Worm (Caenorhabditis elegans) whole organism, late embryonic: Measurements from ENCODE around the gene F57B1.1.

Experiments
- T23F11.4 ChIP-seq: fragments of 200-800 bp; sonication (Bioruptor generic); optimal IDR thresholded peaks from 2 replicates; lab custom pipeline; 2018; ENCODE audit warnings: mild to moderate bottlenecking, missing genetic modification characterization, missing compliant biosample characterization
- ama-1 ChIP-seq: fragments of 150-350 bp; optimal IDR thresholded peaks from 2 replicates; lab custom pipeline; 2014
- ceh-9 ChIP-seq: sonication (generic microtip); optimal IDR thresholded peaks from 2 replicates; lab custom pipeline; 2016; ENCODE audit warnings: mild to moderate bottlenecking, missing genetic modification characterization, inconsistent platforms, missing compliant biosample characterization
- pha-4 ChIP-seq: fragments of 150-350 bp; optimal IDR thresholded peaks from 2 replicates; lab custom pipeline; 2018; ENCODE audit warnings: missing biosample characterization, missing genetic modification reagents, missing genetic modification characterization
- tbx-2 ChIP-seq: sonication (generic microtip); optimal IDR thresholded peaks from 2 replicates; lab custom pipeline; 2016; ENCODE audit warnings: missing genetic modification characterization, missing compliant biosample characterization

DNA sequence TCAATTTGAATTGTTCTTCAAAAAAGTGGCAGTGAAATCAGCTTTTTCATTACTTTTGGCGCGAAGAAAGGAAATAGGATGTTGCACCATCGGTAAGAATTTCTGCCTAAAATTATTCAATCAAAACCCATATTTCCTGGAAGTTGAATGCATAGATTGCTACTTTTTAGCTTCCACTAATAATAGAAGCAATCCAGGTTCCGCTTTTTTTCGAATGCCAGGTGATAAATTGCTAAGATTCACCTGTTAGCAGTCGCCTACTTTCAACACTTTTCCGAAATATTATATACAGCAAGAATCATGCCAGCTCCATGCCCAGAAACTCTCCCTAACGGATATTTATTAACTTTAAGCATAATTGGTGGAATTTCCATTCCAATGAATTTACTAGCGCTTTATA is 10.1 kb downstream of the F57B1.1 start, which contains the start of gene sri-6:
- TF ChIP-seq tbx-2 (tag; lab: Kevin White, UChicago): no peak
- TF ChIP-seq pha-4 (tag; lab: Kevin White, UChicago): no peak
- TF ChIP-seq T23F11.4 (GFP tag; lab: Kevin White, UChicago): no peak
- TF ChIP-seq ceh-9 (tag; lab: Kevin White, UChicago): no peak
- no peak for TF ChIP-seq ama-1 (lab: Kevin White, UChicago)
